Worm (Caenorhabditis elegans) whole organism, mixed stage, embryonic: ENCODE results near the gene K01A11.3.

ENCODE experiments used
- mep-1 ChIP-seq: fragments of 150-350 bp; optimal IDR thresholded peaks from 2 replicates; lab custom pipeline; 2017; ENCODE audit warnings: missing biosample characterization, missing genetic modification reagents, missing genetic modification characterization, inconsistent platforms
- nhr-237 ChIP-seq: fragments of 150-350 bp; optimal IDR thresholded peaks from 2 replicates; lab custom pipeline; 2014; ENCODE audit warnings: missing biosample characterization, missing genetic modification characterization
- nhr-28 ChIP-seq: fragments of 150-350 bp; optimal IDR thresholded peaks from 2 replicates; lab custom pipeline; 2014; ENCODE audit warnings: missing biosample characterization, missing genetic modification characterization

- TF ChIP-seq nhr-237 (tag; lab: Kevin White, UChicago) (no peak), nhr-28 (tag; lab: Kevin White, UChicago) (no peak), mep-1 (no peak)
Observed at ce11 chrIII:3476245-3476644, 23.8 kb upstream of the K01A11.3 start.
